Fruit fly (Drosophila melanogaster): ENCODE measurements around the gene CG32683.

dm6 chrX:10486144-10487030 lies 31.7 kb upstream of the CG32683 start:
- TF ChIP-seq psq (optimal IDR thresholded peaks at IDR 0.05) (no peak), CG8478 (optimal IDR thresholded peaks at IDR 0.05) (no peak), usp (GFP tag; optimal IDR thresholded peaks at IDR 0.05) (no peak), Dll (optimal IDR thresholded peaks at IDR 0.05) (no peak), pan (optimal IDR thresholded peaks at IDR 0.05) (no peak), EcR (GFP tag; optimal IDR thresholded peaks at IDR 0.05) (no peak)
